Worm (Caenorhabditis elegans) whole organism, young adult: Measurements from ENCODE around the gene ndx-6.

Experiments used
- B0035.1 ChIP-seq: sonication (generic microtip); optimal IDR thresholded peaks from 2 replicates; lab custom pipeline; 2016; ENCODE audit warnings: missing genetic modification characterization, mild to moderate bottlenecking, missing compliant biosample characterization, missing genotype, missing genetic modification reagents
- B0336.3 ChIP-seq: fragments of 200-800 bp; sonication (Bioruptor generic); IDR thresholded peaks from 2 replicates; pipeline ENCODE4 v1.3.6; 2022; ENCODE audit warnings: missing genetic modification characterization, missing compliant biosample characterization
- C06A6.2 ChIP-seq: fragments of 200-800 bp; sonication (Bioruptor generic); conservative IDR thresholded peaks from 2 replicates; pipeline ENCODE4 v1.3.6; 2022; ENCODE audit warnings: missing genetic modification characterization, missing compliant biosample characterization
- F22D6.2 ChIP-seq: sonication (generic microtip); optimal IDR thresholded peaks from 2 replicates; lab custom pipeline; 2016; ENCODE audit warnings: mild to moderate bottlenecking, missing genetic modification characterization, missing compliant biosample characterization
- F55B11.4 ChIP-seq: sonication (generic microtip); optimal IDR thresholded peaks from 2 replicates; lab custom pipeline; 2016; ENCODE audit warnings: missing compliant biosample characterization, missing genetic modification characterization, borderline replicate concordance; ENCODE audit not compliant: insufficient read depth
- K12H6.12 ChIP-seq: fragments of 200-800 bp; sonication (Bioruptor generic); optimal IDR thresholded peaks from 2 replicates; lab custom pipeline; 2018; ENCODE audit warnings: mild to moderate bottlenecking, missing genetic modification characterization, missing compliant biosample characterization
- Y95B8A.8 ChIP-seq: fragments of 200-800 bp; sonication (Bioruptor generic); IDR thresholded peaks from 2 replicates; pipeline ENCODE4 v1.3.6; 2022; ENCODE audit warnings: missing genetic modification reagents, missing genetic modification characterization, missing compliant biosample characterization
- aptf-2 ChIP-seq: fragments of 200-800 bp; sonication (Bioruptor generic); conservative IDR thresholded peaks from 2 replicates; pipeline ENCODE4 v1.3.6; 2022; ENCODE audit warnings: missing genetic modification reagents, missing genetic modification characterization, missing compliant biosample characterization
- aptf-3 ChIP-seq: fragments of 200-800 bp; sonication (Bioruptor generic); IDR thresholded peaks from 2 replicates; pipeline ENCODE4 v1.3.6; 2022; ENCODE audit warnings: missing genetic modification characterization, missing compliant biosample characterization
- atf-7 ChIP-seq: sonication (generic microtip); optimal IDR thresholded peaks from 2 replicates; lab custom pipeline; 2017; ENCODE audit warnings: mild to moderate bottlenecking, missing genetic modification characterization, missing compliant biosample characterization
- attf-5 ChIP-seq: fragments of 200-800 bp; sonication (Bioruptor generic); optimal IDR thresholded peaks from 2 replicates; lab custom pipeline; 2018; ENCODE audit warnings: mild to moderate bottlenecking, missing genetic modification characterization, missing compliant biosample characterization
- attf-6 ChIP-seq: fragments of 200-800 bp; sonication (Bioruptor generic); IDR thresholded peaks from 2 replicates; pipeline ENCODE4 v1.3.6; 2022; ENCODE audit warnings: missing genetic modification reagents, missing genetic modification characterization, missing compliant biosample characterization
- cebp-1 ChIP-seq, 2 experiments: fragments of 200-800 bp in 1 of 2; sonication (Bioruptor generic) in 1 of 2; sonication (generic microtip) in 1 of 2; IDR thresholded peaks in 1 of 2; optimal IDR thresholded peaks in 1 of 2; 2 replicates each; pipeline versions ENCODE4 v1.3.6 to Lab custom; 2017 to 2022; ENCODE audit warnings: missing compliant biosample characterization in 2 of 2, missing genetic modification characterization in 2 of 2, mild to moderate bottlenecking in 1 of 2, missing genetic modification reagents in 1 of 2, moderate library complexity in 1 of 2
- ceh-27 ChIP-seq: fragments of 200-800 bp; sonication (Bioruptor generic); optimal IDR thresholded peaks from 2 replicates; lab custom pipeline; 2018; ENCODE audit warnings: mild to moderate bottlenecking, missing genetic modification characterization, moderate library complexity, missing compliant biosample characterization
- ceh-91 ChIP-seq: fragments of 200-800 bp; sonication (Bioruptor generic); IDR thresholded peaks from 2 replicates; pipeline ENCODE4 v1.3.6; 2022; ENCODE audit warnings: missing genetic modification reagents, missing genetic modification characterization, missing compliant biosample characterization
- die-1 ChIP-seq: sonication (generic microtip); optimal IDR thresholded peaks from 2 replicates; lab custom pipeline; 2016; ENCODE audit warnings: missing genotype, mild to moderate bottlenecking, missing genetic modification characterization, missing compliant biosample characterization
- dox-1 ChIP-seq: fragments of 200-800 bp; sonication (Bioruptor generic); IDR thresholded peaks from 2 replicates; pipeline ENCODE4 v1.3.6; 2022; ENCODE audit warnings: missing genetic modification reagents, missing genetic modification characterization, missing compliant biosample characterization
- dpl-1 ChIP-seq: fragments of 150-350 bp; optimal IDR thresholded peaks from 2 replicates; lab custom pipeline; 2014; ENCODE audit warnings: missing biosample characterization, missing genetic modification reagents, missing genetic modification characterization
- egrh-3 ChIP-seq: fragments of 200-800 bp; sonication (Bioruptor generic); IDR thresholded peaks from 2 replicates; pipeline ENCODE4 v1.3.6; 2022; ENCODE audit warnings: missing genetic modification reagents, missing genetic modification characterization, missing compliant biosample characterization
- ekl-4 ChIP-seq: fragments of 200-800 bp; sonication (Bioruptor generic); IDR thresholded peaks from 2 replicates; pipeline ENCODE4 v1.3.6; 2022; ENCODE audit warnings: missing genetic modification reagents, missing genetic modification characterization, missing compliant biosample characterization
- ets-4 ChIP-seq: fragments of 200-800 bp; sonication (Bioruptor generic); optimal IDR thresholded peaks from 2 replicates; lab custom pipeline; 2018; ENCODE audit warnings: mild to moderate bottlenecking, missing genetic modification characterization, missing compliant biosample characterization
- let-607 ChIP-seq, 2 experiments: fragments of 200-800 bp in 1 of 2; sonication (Bioruptor generic) in 1 of 2; sonication (generic microtip) in 1 of 2; optimal IDR thresholded peaks; 2 replicates each; lab custom pipeline; 2016 to 2018; ENCODE audit warnings: mild to moderate bottlenecking in 2 of 2, missing compliant biosample characterization in 2 of 2, missing genetic modification characterization in 2 of 2, moderate library complexity in 2 of 2, missing genotype in 1 of 2
- lin-26 ChIP-seq: fragments of 200-800 bp; sonication (Bioruptor generic); IDR thresholded peaks from 2 replicates; pipeline ENCODE4 v1.3.6; 2022; ENCODE audit warnings: missing genetic modification reagents, missing genetic modification characterization, missing compliant biosample characterization
- lin-40 ChIP-seq: sonication (generic microtip); optimal IDR thresholded peaks from 2 replicates; lab custom pipeline; 2016; ENCODE audit warnings: missing genetic modification characterization, mild to moderate bottlenecking, missing compliant biosample characterization, missing genotype, missing genetic modification reagents
- lin-54 ChIP-seq: fragments of 200-800 bp; sonication (Bioruptor generic); optimal IDR thresholded peaks from 2 replicates; lab custom pipeline; 2018; ENCODE audit warnings: mild to moderate bottlenecking, missing genetic modification characterization, missing compliant biosample characterization
- madf-10 ChIP-seq: sonication (generic microtip); optimal IDR thresholded peaks from 2 replicates; lab custom pipeline; 2016; ENCODE audit warnings: mild to moderate bottlenecking, missing genetic modification characterization, missing compliant biosample characterization
- madf-6 ChIP-seq: fragments of 200-800 bp; sonication (Bioruptor generic); IDR thresholded peaks from 2 replicates; pipeline ENCODE4 v1.3.6; 2022; ENCODE audit warnings: missing genetic modification reagents, missing genetic modification characterization, missing compliant biosample characterization
- mxl-1 ChIP-seq: sonication (generic microtip); optimal IDR thresholded peaks from 2 replicates; lab custom pipeline; 2016; ENCODE audit warnings: missing genetic modification characterization, missing compliant biosample characterization
- nfyb-1 ChIP-seq: fragments of 200-800 bp; sonication (Bioruptor generic); IDR thresholded peaks from 2 replicates; pipeline ENCODE4 v1.3.6; 2022; ENCODE audit warnings: missing genetic modification reagents, missing genetic modification characterization, missing compliant biosample characterization
- nhr-80 ChIP-seq: sonication (generic microtip); optimal IDR thresholded peaks from 2 replicates; lab custom pipeline; 2016; ENCODE audit warnings: missing genetic modification characterization, missing compliant biosample characterization
- nhr-90 ChIP-seq: sonication (generic microtip); optimal IDR thresholded peaks from 2 replicates; lab custom pipeline; 2016; ENCODE audit warnings: missing genotype, mild to moderate bottlenecking, missing genetic modification characterization, missing compliant biosample characterization
- rcor-1 ChIP-seq: fragments of 200-800 bp; sonication (Bioruptor generic); IDR thresholded peaks from 2 replicates; pipeline ENCODE4 v1.3.6; 2022; ENCODE audit warnings: missing genetic modification reagents, missing genetic modification characterization, missing compliant biosample characterization
- sdz-38 ChIP-seq: sonication (generic microtip); optimal IDR thresholded peaks from 2 replicates; lab custom pipeline; 2016; ENCODE audit warnings: missing genotype, missing genetic modification characterization, missing compliant biosample characterization
- snpc-4 ChIP-seq, 5 experiments: fragments of 150-350 bp in 1 of 5; sonication (generic microtip) in 4 of 5; optimal IDR thresholded peaks; 2 replicates each; lab custom pipeline; 2014 to 2018; ENCODE audit warnings: missing genetic modification characterization in 5 of 5, missing biosample characterization in 3 of 5, antibody characterized with exemption in 2 of 5, mild to moderate bottlenecking in 2 of 5, missing compliant biosample characterization in 2 of 5, missing genotype in 2 of 5, moderate library complexity in 2 of 5, missing genetic modification reagents in 1 of 5
- tbp1 ChIP-seq: fragments of 200-800 bp; sonication (Bioruptor generic); optimal IDR thresholded peaks from 2 replicates; lab custom pipeline; 2018; ENCODE audit warnings: mild to moderate bottlenecking, missing genetic modification characterization, missing compliant biosample characterization
- unc-62 ChIP-seq: fragments of 150-350 bp; optimal IDR thresholded peaks from 2 replicates; lab custom pipeline; 2014; ENCODE audit warnings: missing biosample characterization, missing genetic modification reagents, missing genetic modification characterization

ndx-6 gene

ce11 chrII:5436833-5437232 lies 47.2 kb upstream of the ndx-6 start, which contains the start of gene dct-5:
dct-5 (minus strand) TSS chrII:5436933.
- TF ChIP-seq nhr-90, result no peak
- no peak for TF ChIP-seq lin-40 (tag; lab: Kevin White, UChicago)
- no peak for TF ChIP-seq F22D6.2 (tag; lab: Kevin White, UChicago)

ce11 chrII:5433069-5433468 lies 43.4 kb upstream of the ndx-6 start, which contains the start of gene srx-114:
srx-114 (minus strand) TSS chrII:5433169.
- TF ChIP-seq B0035.1 (tag; lab: Kevin White, UChicago), result no peak

ce11 chrII:5429522-5430257 lies 40.0 kb upstream of the ndx-6 start, which contains the start of the genes F07F6.4 and F07F6.2:
F07F6.4 (minus strand) TSS chrII:5429572.
F07F6.2 (plus strand) TSS chrII:5430207.
- TF ChIP-seq attf-5 (GFP tag; lab: Kevin White, UChicago) (peak; percentile 14), let-607 (tag; optimal IDR thresholded peaks at IDR 0.05; lab: Kevin White, UChicago) (peak; percentile 89 to 94), rcor-1 (GFP tag; lab: Robert Waterston, UW) (no peak)

ce11 chrII:5426470-5426869 lies 36.8 kb upstream of the ndx-6 start:
- TF ChIP-seq ets-4 (GFP tag; lab: Kevin White, UChicago) (no peak), cebp-1 (GFP tag; IDR thresholded peaks at IDR 0.05; lab: Robert Waterston, UW) (peak; percentile 58), cebp-1 (tag; optimal IDR thresholded peaks at IDR 0.05; lab: Kevin White, UChicago) (peak; percentile 68)

ce11 chrII:5426054-5426453 lies 36.4 kb upstream of the ndx-6 start:
- no peak; the same call in 1 of the 2 replicates for TF ChIP-seq cebp-1 (GFP tag; IDR thresholded peaks at IDR 0.05; lab: Robert Waterston, UW)
- TF ChIP-seq cebp-1 (tag; optimal IDR thresholded peaks at IDR 0.05; lab: Kevin White, UChicago), result peak; percentile 65
- no peak for TF ChIP-seq F22D6.2 (tag; lab: Kevin White, UChicago)
- no peak for TF ChIP-seq aptf-2 (GFP tag; lab: Robert Waterston, UW)
- no peak for TF ChIP-seq ceh-91 (GFP tag; lab: Robert Waterston, UW)
- TF ChIP-seq C06A6.2 (GFP tag; lab: Robert Waterston, UW), result peak; percentile 26; the same call in 1 of the 2 replicates
- peak; percentile 43 for TF ChIP-seq unc-62 (GFP tag; lab: Kevin White, UChicago)
- TF ChIP-seq dpl-1 (GFP tag; lab: Kevin White, UChicago), result no peak
- peak; percentile 47 for TF ChIP-seq atf-7 (tag; lab: Kevin White, UChicago)
- no peak for TF ChIP-seq madf-6
- TF ChIP-seq lin-40 (tag; lab: Kevin White, UChicago), result peak; percentile 15
- TF ChIP-seq attf-6, result no peak
- TF ChIP-seq F55B11.4, result no peak
- TF ChIP-seq ceh-27 (GFP tag; lab: Kevin White, UChicago), result peak; percentile 57
- peak; percentile 65 for TF ChIP-seq dox-1 (GFP tag; lab: Robert Waterston, UW)
- TF ChIP-seq ets-4 (GFP tag; lab: Kevin White, UChicago), result peak; percentile 13
- peak; percentile 57 for TF ChIP-seq nhr-80
- TF ChIP-seq lin-54, result peak; percentile 18
- TF ChIP-seq lin-26 (GFP tag; lab: Robert Waterston, UW), result peak; percentile 62; the same call in 1 of the 2 replicates
- TF ChIP-seq ekl-4 (GFP tag; lab: Robert Waterston, UW), result no peak
- TF ChIP-seq aptf-3 (GFP tag; lab: Robert Waterston, UW), result no peak
- TF ChIP-seq sdz-38 (tag; lab: Kevin White, UChicago), result no peak
- TF ChIP-seq nfyb-1, result 0 out of 2 replicates have a peak, but pooled peaks have one; percentile 59
- peak; percentile 74 for TF ChIP-seq attf-5 (GFP tag; lab: Kevin White, UChicago)
- TF ChIP-seq snpc-4 (GFP tag; optimal IDR thresholded peaks at IDR 0.05; lab: Kevin White, UChicago), result no peak
- peak in 3 of 4 experiments; percentile 8 to 18 (median 9) for TF ChIP-seq snpc-4 (tag; optimal IDR thresholded peaks at IDR 0.05; lab: Kevin White, UChicago)
- TF ChIP-seq mxl-1 (tag; lab: Kevin White, UChicago), result no peak
- peak; percentile 29 for TF ChIP-seq tbp1 (GFP tag; lab: Kevin White, UChicago)
- 0 out of 2 replicates have a peak, but pooled peaks have one; percentile 47 for TF ChIP-seq rcor-1 (GFP tag; lab: Robert Waterston, UW)
- peak; percentile 65; the same call in 1 of the 2 replicates for TF ChIP-seq B0336.3 (GFP tag; lab: Robert Waterston, UW)
- peak; percentile 38 for TF ChIP-seq K12H6.12 (tag; lab: Kevin White, UChicago)
- TF ChIP-seq madf-10 (tag; lab: Kevin White, UChicago), result peak; percentile 32
- peak; percentile 23 for TF ChIP-seq die-1 (tag; lab: Kevin White, UChicago)
- TF ChIP-seq Y95B8A.8 (GFP tag; lab: Robert Waterston, UW), result no peak
- 0 out of 2 replicates have a peak, but pooled peaks have one; percentile 16 for TF ChIP-seq egrh-3 (GFP tag; lab: Robert Waterston, UW)
